Worm (Caenorhabditis elegans): ENCODE data around the gene ten-1.

DNA sequence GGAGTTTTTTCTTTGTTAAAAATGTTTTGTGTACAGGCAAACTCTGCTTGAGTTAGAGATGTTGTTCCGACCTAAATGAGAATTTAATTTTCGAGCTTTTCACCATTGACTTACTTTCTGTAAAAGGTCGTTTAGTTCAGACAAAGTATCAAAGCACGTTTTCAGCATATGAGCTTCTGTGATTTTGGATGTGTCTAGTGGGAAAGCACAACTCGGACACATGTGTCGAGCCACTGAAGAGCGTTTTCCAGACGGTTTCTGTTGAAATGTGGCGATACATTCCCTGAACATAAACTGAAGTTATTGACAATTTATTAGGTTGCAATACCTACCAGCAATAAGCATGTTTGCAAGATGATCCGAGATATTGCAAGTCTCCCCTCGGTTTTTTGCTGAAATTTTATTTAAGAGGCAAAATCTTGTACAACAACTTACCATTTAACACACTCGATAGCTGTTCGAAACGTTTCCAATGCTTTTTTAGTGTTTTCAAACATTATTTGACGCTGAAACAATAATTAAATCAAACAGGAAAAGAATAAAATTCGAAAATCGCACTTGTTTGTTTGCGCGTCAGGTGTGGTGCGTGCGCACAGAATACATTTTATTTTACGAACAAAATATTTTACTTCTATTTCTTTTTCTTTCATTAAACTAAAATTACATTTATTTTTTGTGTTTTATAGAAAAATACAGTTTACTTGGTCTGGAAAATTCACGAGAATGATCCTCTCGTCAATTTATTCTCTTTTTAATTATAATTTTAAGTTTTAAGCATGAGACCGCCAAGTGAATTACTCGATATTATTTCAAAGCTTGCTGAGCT lies 68.5 kb downstream of the ten-1 start, which contains the start of the genes brd-1 and K04C2.2:
- TF ChIP-seq snpc-4 (tag; optimal IDR thresholded peaks at IDR 0.05) (no peak), unc-62 (GFP tag; optimal IDR thresholded peaks at IDR 0.05) (no peak), elt-1 (tag; optimal IDR thresholded peaks at IDR 0.05) (no peak), nhr-6 (tag; optimal IDR thresholded peaks at IDR 0.05) (no peak)

Data from whole organism, L2 larva.